Worm (Caenorhabditis elegans): ENCODE data around the gene slcr-46.3.

DNA sequence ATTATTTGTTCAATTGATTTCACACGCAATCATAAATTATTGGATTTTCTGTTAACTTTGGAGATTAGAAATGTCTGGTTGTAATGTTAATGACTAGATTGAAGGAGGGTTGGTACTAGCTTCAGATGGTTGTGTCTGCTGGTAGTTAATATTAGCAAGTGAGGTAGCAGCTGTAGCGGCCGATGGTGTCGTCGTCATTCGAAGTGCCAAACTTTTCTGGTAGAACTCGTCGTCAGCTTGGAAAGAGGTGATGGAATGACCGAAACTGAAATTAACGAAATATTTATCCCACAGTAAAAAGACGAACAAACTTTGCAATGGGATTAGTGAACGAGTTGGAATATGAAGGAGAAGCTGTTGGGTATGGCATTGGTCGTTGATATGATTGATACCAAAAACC lies 40.6 kb upstream of the slcr-46.3 start:
- TF ChIP-seq dao-5 (tag; optimal IDR thresholded peaks at IDR 0.05) (no peak), him-1 (tag; optimal IDR thresholded peaks at IDR 0.05) (no peak), W03F9.2 (tag; optimal IDR thresholded peaks at IDR 0.05) (no peak)
